Worm (Caenorhabditis elegans): Measurements from ENCODE around the gene C06C6.9.

C06C6.9 gene

DNA sequence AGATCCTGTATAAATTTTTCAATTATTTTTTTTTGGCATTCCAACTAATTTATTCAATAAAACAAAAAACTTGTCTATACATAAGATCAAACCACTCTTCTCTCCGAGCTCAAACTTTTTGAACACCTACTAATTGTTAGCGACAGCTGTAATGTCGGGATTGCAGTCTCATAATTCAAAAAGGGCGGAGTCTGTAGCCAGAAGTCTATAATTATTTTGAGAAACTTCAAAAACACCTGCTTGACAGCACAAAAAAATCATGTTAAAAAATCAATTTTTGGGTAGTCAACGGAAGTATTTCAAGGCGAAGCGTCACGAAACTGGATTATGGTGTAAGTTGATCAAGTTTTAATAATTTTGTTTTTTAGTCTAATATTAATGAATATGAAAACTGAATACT, 23.5 kb upstream of the C06C6.9 start, which contains the start of gene srx-44:
srx-44 (plus strand) TSS at position 301 of the 400 bp plus-strand sequence.
- no peak for TF ChIP-seq cebp-1 (GFP tag; IDR thresholded peaks at IDR 0.05)
- TF ChIP-seq cebp-1 (tag; optimal IDR thresholded peaks at IDR 0.05): no peak
- TF ChIP-seq egrh-3 (GFP tag; IDR thresholded peaks at IDR 0.05): no peak
- no peak for TF ChIP-seq xnd-1 (tag; optimal IDR thresholded peaks at IDR 0.05)
- TF ChIP-seq dpff-1 (tag; optimal IDR thresholded peaks at IDR 0.05): no peak
- TF ChIP-seq F52B5.7 (tag; optimal IDR thresholded peaks at IDR 0.05): no peak
- TF ChIP-seq pbrm-1 (GFP tag; IDR thresholded peaks at IDR 0.05): no peak
- no peak for TF ChIP-seq mcd-1 (GFP tag; IDR thresholded peaks at IDR 0.05)
- TF ChIP-seq lin-26 (GFP tag; IDR thresholded peaks at IDR 0.05): no peak
- no peak for TF ChIP-seq lir-1 (GFP tag; conservative IDR thresholded peaks at IDR 0.05)
- TF ChIP-seq dox-1 (GFP tag; IDR thresholded peaks at IDR 0.05): no peak
- TF ChIP-seq cebp-2 (GFP tag; IDR thresholded peaks at IDR 0.05): no peak
- no peak for TF ChIP-seq F49E8.2 (tag; optimal IDR thresholded peaks at IDR 0.05; ENCODE audit: insufficient read depth)
- TF ChIP-seq ccch-3 (GFP tag; optimal IDR thresholded peaks at IDR 0.05): no peak
- TF ChIP-seq B0261.1 (tag; optimal IDR thresholded peaks at IDR 0.05): no peak

DNA sequence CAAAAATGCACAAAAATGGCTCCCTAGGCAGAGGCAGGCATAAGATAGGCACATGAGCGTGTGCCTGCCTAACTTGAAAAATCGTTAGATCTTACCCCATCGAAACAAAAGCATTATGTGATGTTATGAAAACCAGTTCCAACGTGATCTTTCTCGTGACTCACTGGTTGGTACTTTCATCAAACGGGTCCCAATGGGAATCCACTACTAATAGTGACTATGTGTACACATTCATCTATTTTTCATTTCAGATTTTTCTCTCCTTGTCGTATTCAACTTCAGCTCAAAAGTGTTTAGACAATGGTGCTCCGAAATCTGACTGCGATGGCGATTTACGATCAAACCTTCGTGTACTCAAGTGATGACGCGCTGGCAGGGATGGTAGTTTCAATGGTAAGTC, 21.1 kb upstream of the C06C6.9 start, which contains the start of gene srx-43:
srx-43 (plus strand) TSS at position 301 of the 400 bp plus-strand sequence.
- TF ChIP-seq rpc-1 (optimal IDR thresholded peaks at IDR 0.05) (no peak), rpc-1 (tag; optimal IDR thresholded peaks at IDR 0.05) (no peak), Y53F4B.3 (GFP tag; IDR thresholded peaks at IDR 0.05) (no peak)

DNA sequence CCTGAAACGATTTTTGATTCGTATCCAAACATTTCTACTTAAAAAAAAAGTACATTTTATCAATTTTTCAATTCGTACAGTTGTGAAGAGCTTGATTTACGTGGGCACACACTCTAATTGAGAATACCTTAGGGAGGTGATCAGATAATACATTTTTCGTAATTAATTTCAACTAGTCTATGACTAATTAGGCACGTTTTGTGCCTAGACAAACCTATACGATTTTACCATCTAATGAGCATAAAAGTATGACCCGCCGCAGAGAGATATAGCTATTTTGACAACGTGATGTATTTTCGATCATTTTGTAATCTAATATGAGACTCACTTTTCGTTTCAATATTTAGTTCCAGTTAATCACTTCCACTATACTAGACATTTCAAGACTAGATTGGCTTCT, 20.4 kb upstream of the C06C6.9 start:
- TF ChIP-seq hsf-1 (GFP tag; IDR thresholded peaks at IDR 0.05) (no peak), bed-1 (GFP tag; IDR thresholded peaks at IDR 0.05) (no peak), somi-1 (GFP tag; optimal IDR thresholded peaks at IDR 0.05) (no peak), zfh-2 (GFP tag; conservative IDR thresholded peaks at IDR 0.05) (no peak), attf-3 (GFP tag; conservative IDR thresholded peaks at IDR 0.05) (no peak), sea-2 (GFP tag; IDR thresholded peaks at IDR 0.05) (no peak), pbrm-1 (GFP tag; IDR thresholded peaks at IDR 0.05) (no peak), nfya-2 (GFP tag; IDR thresholded peaks at IDR 0.05) (no peak), tlf-1 (GFP tag; optimal IDR thresholded peaks at IDR 0.05) (no peak), gei-17 (GFP tag; optimal IDR thresholded peaks at IDR 0.05) (no peak), dox-1 (GFP tag; IDR thresholded peaks at IDR 0.05) (no peak), dpl-1 (GFP tag; optimal IDR thresholded peaks at IDR 0.05) (no peak), hrde-1 (tag; optimal IDR thresholded peaks at IDR 0.05; ENCODE audit: borderline replicate concordance) (no peak)

DNA sequence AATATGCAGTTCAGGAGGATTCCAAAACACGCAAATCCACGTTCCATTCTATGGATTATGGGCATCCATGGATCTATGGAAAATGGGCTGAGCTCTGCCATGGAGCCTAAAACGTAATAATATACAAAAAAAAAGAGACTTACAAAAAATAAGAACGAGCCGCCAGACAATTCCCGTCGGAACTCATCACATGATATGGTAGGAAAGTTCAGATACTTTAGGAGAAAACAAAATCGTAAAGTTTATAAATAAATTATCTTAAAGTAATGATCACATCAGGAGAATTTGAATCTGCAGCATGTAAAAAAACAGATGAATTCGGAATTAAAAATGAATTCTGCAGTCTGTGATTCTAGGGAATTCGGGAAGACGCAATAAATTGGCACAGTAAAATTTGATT, 19.1 kb upstream of the C06C6.9 start, which contains the start of gene str-232:
str-232 (minus strand) TSS at position 101 of the 400 bp plus-strand sequence.
- TF ChIP-seq akir-1 (GFP tag; optimal IDR thresholded peaks at IDR 0.05) (no peak), fkh-3 (tag; optimal IDR thresholded peaks at IDR 0.05) (no peak), hlh-12 (tag; optimal IDR thresholded peaks at IDR 0.05) (no peak), cebp-2 (GFP tag; IDR thresholded peaks at IDR 0.05) (no peak), madf-8 (GFP tag; conservative IDR thresholded peaks at IDR 0.05) (no peak), lin-26 (GFP tag; IDR thresholded peaks at IDR 0.05) (no peak), tlf-1 (GFP tag; optimal IDR thresholded peaks at IDR 0.05) (no peak)

DNA sequence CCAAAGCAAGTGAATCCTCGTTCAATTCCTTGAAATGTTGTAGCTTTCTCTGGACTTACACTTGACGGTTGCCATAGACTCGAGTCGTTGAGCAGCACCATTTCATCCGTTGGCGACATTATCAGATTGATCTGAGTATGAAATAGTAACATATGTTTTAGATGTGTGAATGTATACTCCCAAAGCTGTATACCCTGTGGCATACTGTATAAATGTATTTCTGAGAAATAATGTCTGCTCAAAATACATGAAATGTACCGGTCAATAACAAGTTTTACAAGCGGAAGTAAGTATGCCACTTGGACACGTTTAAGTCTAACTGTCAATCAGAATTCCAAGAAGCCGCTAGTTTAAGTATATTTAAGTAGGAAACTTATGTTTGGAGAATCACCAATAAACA, 13.0 kb upstream of the C06C6.9 start, which contains the start of gene str-233:
str-233 (minus strand) TSS at position 101 of the 400 bp plus-strand sequence.
- TF ChIP-seq ceh-100 (GFP tag; IDR thresholded peaks at IDR 0.05): no peak
- no peak for TF ChIP-seq ama-1 (optimal IDR thresholded peaks at IDR 0.05)
- TF ChIP-seq ama-1 (GFP tag; optimal IDR thresholded peaks at IDR 0.05): no peak
- no peak for TF ChIP-seq Y67H2A.10 (GFP tag; conservative IDR thresholded peaks at IDR 0.05)
- TF ChIP-seq xnd-1 (tag; optimal IDR thresholded peaks at IDR 0.05): no peak
- TF ChIP-seq ztf-28 (GFP tag; IDR thresholded peaks at IDR 0.05): no peak
- TF ChIP-seq lin-35 (GFP tag; optimal IDR thresholded peaks at IDR 0.05): no peak
